Worm (Caenorhabditis elegans) whole organism, young adult: ENCODE data around the gene srh-187.

Experiments
- ama-1 ChIP-seq, 3 experiments: fragments of 150-350 bp in 1 of 3; sonication (generic microtip) in 2 of 3; optimal IDR thresholded peaks; 2 replicates each; lab custom pipeline; 2014 to 2018; ENCODE audit warnings: missing biosample characterization in 2 of 3, missing genetic modification characterization in 2 of 3, missing genetic modification reagents in 2 of 3
- bed-1 ChIP-seq: fragments of 200-800 bp; sonication (Bioruptor generic); IDR thresholded peaks from 2 replicates; pipeline ENCODE4 v1.3.6; 2022; ENCODE audit warnings: missing genetic modification reagents, missing genetic modification characterization, missing compliant biosample characterization
- nfya-1 ChIP-seq: sonication (generic microtip); optimal IDR thresholded peaks from 2 replicates; lab custom pipeline; 2017; ENCODE audit warnings: antibody characterized with exemption, missing compliant biosample characterization, missing genetic modification characterization, borderline replicate concordance; ENCODE audit not compliant: insufficient read depth
- ztf-18 ChIP-seq: sonication (generic microtip); optimal IDR thresholded peaks from 2 replicates; lab custom pipeline; 2016; ENCODE audit warnings: missing genotype, mild to moderate bottlenecking, missing genetic modification characterization, missing compliant biosample characterization

- no peak for TF ChIP-seq nfya-1 (tag; lab: Kevin White, UChicago)
- no peak for TF ChIP-seq ama-1 (optimal IDR thresholded peaks at IDR 0.05; lab: Kevin White, UChicago)
- no peak for TF ChIP-seq ama-1 (GFP tag; optimal IDR thresholded peaks at IDR 0.05; lab: Kevin White, UChicago)
- no peak for TF ChIP-seq ztf-18
- no peak for TF ChIP-seq bed-1 (GFP tag; lab: Robert Waterston, UW)
These were observed 39.7 kb upstream of the srh-187 start, which contains the start of gene srsx-24 for ce11 chrV:7379384-7379783.
